Fruit fly (Drosophila melanogaster) whole organism, embryonic: ENCODE results near the gene anchor.
A peak's percentile ranks its signal among the peaks of the same experiment; 100 is the strongest.

ENCODE experiments used
- Awh ChIP-seq: fragments of 200-800 bp; sonication (Bioruptor generic); IDR thresholded peaks from 2 replicates; pipeline ENCODE4, ENCODE4 v1.3.6; 2022; ENCODE audit warnings: missing biosample characterization, missing genetic modification characterization
- BtbVII ChIP-seq: fragments of 200-800 bp; sonication (Bioruptor generic); optimal IDR thresholded peaks from 3 replicates; lab custom pipeline; 2017; ENCODE audit warnings: missing biosample characterization, mild to moderate bottlenecking, missing genetic modification characterization
- CG10274 ChIP-seq: fragments of 200-800 bp; sonication (Bioruptor generic); optimal IDR thresholded peaks from 3 replicates; lab custom pipeline; 2017; ENCODE audit warnings: missing biosample characterization, mild to moderate bottlenecking, missing genetic modification characterization
- CG12299 ChIP-seq: fragments of 200-800 bp; sonication (Bioruptor generic); optimal IDR thresholded peaks from 2 replicates; lab custom pipeline; 2018; ENCODE audit warnings: missing biosample characterization, mild to moderate bottlenecking, missing genetic modification characterization
- CG12769 ChIP-seq: fragments of 200-800 bp; sonication (Bioruptor generic); optimal IDR thresholded peaks from 2 replicates; lab custom pipeline; 2019; ENCODE audit warnings: missing biosample characterization, mild to moderate bottlenecking, missing genetic modification characterization, moderate library complexity
- CG15601 ChIP-seq: fragments of 200-800 bp; sonication (Bioruptor generic); optimal IDR thresholded peaks from 3 replicates; lab custom pipeline; 2019; ENCODE audit warnings: missing biosample characterization, mild to moderate bottlenecking, missing genetic modification characterization, moderate library complexity
- CG1602 ChIP-seq: fragments of 200-800 bp; sonication (Bioruptor generic); optimal IDR thresholded peaks from 3 replicates; lab custom pipeline; 2016; ENCODE audit warnings: missing biosample characterization, missing genetic modification characterization
- CG17186 ChIP-seq: fragments of 200-800 bp; sonication (Bioruptor generic); optimal IDR thresholded peaks from 3 replicates; lab custom pipeline; 2017; ENCODE audit warnings: missing biosample characterization, missing genetic modification reagents, missing genetic modification characterization
- CG17802 ChIP-seq: fragments of 200-800 bp; sonication (Bioruptor generic); optimal IDR thresholded peaks from 2 replicates; lab custom pipeline; 2018; ENCODE audit warnings: missing biosample characterization, mild to moderate bottlenecking, missing genetic modification characterization, moderate library complexity
- CG2202 ChIP-seq: fragments of 200-800 bp; sonication (Bioruptor generic); optimal IDR thresholded peaks from 2 replicates; lab custom pipeline; 2018; ENCODE audit warnings: missing biosample characterization, mild to moderate bottlenecking, missing genetic modification characterization
- CG32532 ChIP-seq: fragments of 200-800 bp; sonication (Bioruptor generic); IDR thresholded peaks from 2 replicates; pipeline ENCODE4 v1.3.6; 2022; ENCODE audit warnings: missing biosample characterization, missing genetic modification characterization
- CG42726 ChIP-seq: fragments of 200-800 bp; sonication (Bioruptor generic); IDR thresholded peaks from 2 replicates; pipeline ENCODE4 v1.3.6; 2022; ENCODE audit warnings: missing biosample characterization, missing genetic modification characterization; ENCODE audit not compliant: partially characterized antibody
- CG4424 ChIP-seq: fragments of 200-800 bp; sonication (Bioruptor generic); optimal IDR thresholded peaks from 3 replicates; lab custom pipeline; 2016; ENCODE audit warnings: missing biosample characterization, missing genetic modification characterization
- CG5245 ChIP-seq: fragments of 200-800 bp; sonication (Bioruptor generic); optimal IDR thresholded peaks from 3 replicates; lab custom pipeline; 2016; ENCODE audit warnings: missing biosample characterization, missing genetic modification characterization
- CG8478 ChIP-seq: fragments of >200 bp; optimal IDR thresholded peaks from 2 replicates; lab custom pipeline; 2018
- CkIIα-i1 ChIP-seq: fragments of 200-800 bp; sonication (Bioruptor generic); IDR thresholded peaks from 2 replicates; pipeline ENCODE4 v1.3.6; 2022; ENCODE audit warnings: missing biosample characterization, missing genetic modification characterization
- Drgx ChIP-seq: fragments of 200-800 bp; sonication (Bioruptor generic); IDR thresholded peaks from 2 replicates; pipeline ENCODE4 v1.3.6; 2022; ENCODE audit warnings: missing biosample characterization, missing genetic modification characterization
- HLH4C ChIP-seq: fragments of 200-800 bp; sonication (Bioruptor generic); IDR thresholded peaks from 3 replicates; pipeline ENCODE4 v1.3.6; 2022; ENCODE audit warnings: missing biosample characterization, missing genetic modification characterization; ENCODE audit not compliant: partially characterized antibody
- Hr78 ChIP-seq, 2 experiments: fragments of 200-800 bp in 1 of 2; fragments of >200 bp in 1 of 2; sonication (Bioruptor generic) in 1 of 2; optimal IDR thresholded peaks; 2 replicates each; lab custom pipeline; 2017 to 2019; ENCODE audit warnings: missing biosample characterization in 2 of 2, missing genetic modification characterization in 2 of 2, mild to moderate bottlenecking in 1 of 2, moderate library complexity in 1 of 2
- Med ChIP-seq: fragments of 200-800 bp; sonication (Bioruptor generic); peaks from one replicate; lab custom pipeline; 2016; ENCODE audit warnings: missing biosample characterization, missing genetic modification characterization, mild to moderate bottlenecking, inconsistent platforms, moderate library complexity
- Mes4 ChIP-seq: fragments of 200-800 bp; sonication (Bioruptor generic); optimal IDR thresholded peaks from 2 replicates; lab custom pipeline; 2016; ENCODE audit warnings: missing biosample characterization, missing genetic modification characterization
- NC2α ChIP-seq: fragments of 200-800 bp; sonication (Bioruptor generic); optimal IDR thresholded peaks from 2 replicates; lab custom pipeline; 2016; ENCODE audit warnings: missing biosample characterization, missing genetic modification characterization
- Nf-YB ChIP-seq: fragments of 200-800 bp; sonication (Bioruptor generic); optimal IDR thresholded peaks from 3 replicates; lab custom pipeline; 2019; ENCODE audit warnings: missing biosample characterization, mild to moderate bottlenecking, missing genetic modification characterization, moderate library complexity
- Oaz ChIP-seq: fragments of 200-800 bp; sonication (Bioruptor generic); IDR thresholded peaks from 2 replicates; pipeline ENCODE4 v1.3.6; 2022; ENCODE audit warnings: missing biosample characterization, missing genetic modification characterization
- Ptx1 ChIP-seq: fragments of 200-800 bp; sonication (Bioruptor generic); IDR thresholded peaks from 2 replicates; pipeline ENCODE4 v1.3.6; 2022; ENCODE audit warnings: missing biosample characterization, missing genetic modification characterization
- Sin3A ChIP-seq: fragments of >200 bp; optimal IDR thresholded peaks from 2 replicates; lab custom pipeline; 2018
- TFAM ChIP-seq: fragments of 200-800 bp; sonication (Bioruptor generic); optimal IDR thresholded peaks from 2 replicates; lab custom pipeline; 2017; ENCODE audit warnings: missing biosample characterization, missing genetic modification characterization, inconsistent platforms
- Vsx1 ChIP-seq: fragments of 200-800 bp; sonication (Bioruptor generic); optimal IDR thresholded peaks from 2 replicates; lab custom pipeline; 2017; ENCODE audit warnings: missing biosample characterization, mild to moderate bottlenecking, missing genetic modification characterization, missing genetic modification reagents
- amos ChIP-seq: fragments of 200-800 bp; sonication (Bioruptor generic); IDR thresholded peaks from 2 replicates; pipeline ENCODE4 v1.3.6; 2022; ENCODE audit warnings: missing biosample characterization, missing genetic modification characterization; ENCODE audit not compliant: partially characterized antibody
- ap ChIP-seq: fragments of 200-800 bp; sonication (Bioruptor generic); IDR thresholded peaks from 2 replicates; pipeline ENCODE4 v1.3.6; 2022; ENCODE audit warnings: missing biosample characterization, missing genetic modification characterization
- ash1 ChIP-seq: fragments of 200-800 bp; sonication (Bioruptor generic); optimal IDR thresholded peaks from 2 replicates; lab custom pipeline; 2018; ENCODE audit warnings: missing biosample characterization, mild to moderate bottlenecking, missing genetic modification characterization
- crol ChIP-seq: fragments of 200-800 bp; sonication (Bioruptor generic); IDR thresholded peaks from 2 replicates; pipeline ENCODE4 v1.3.6; 2022; ENCODE audit warnings: missing biosample characterization, missing genetic modification characterization
- ewg ChIP-seq: fragments of 200-800 bp; sonication (Bioruptor generic); optimal IDR thresholded peaks from 3 replicates; lab custom pipeline; 2017; ENCODE audit warnings: mild to moderate bottlenecking, missing biosample characterization, missing genetic modification reagents, missing genetic modification characterization
- gem ChIP-seq: fragments of 200-800 bp; sonication (Bioruptor generic); optimal IDR thresholded peaks from 2 replicates; lab custom pipeline; 2019; ENCODE audit warnings: missing biosample characterization, mild to moderate bottlenecking, missing genetic modification characterization, moderate library complexity
- gfzf ChIP-seq: fragments of 200-800 bp; sonication (Bioruptor generic); optimal IDR thresholded peaks from 2 replicates; lab custom pipeline; 2016; ENCODE audit warnings: missing biosample characterization, mild to moderate bottlenecking, missing genetic modification characterization, moderate library complexity
- hkb ChIP-seq, 2 experiments: fragments of 200-800 bp in 1 of 2; fragments of >200 bp in 1 of 2; sonication (Bioruptor generic) in 1 of 2; IDR thresholded peaks in 1 of 2; optimal IDR thresholded peaks in 1 of 2; 2 replicates each; pipeline versions ENCODE4 v1.3.6 to Lab custom; 2017 to 2022; ENCODE audit warnings: missing biosample characterization in 1 of 2, missing genetic modification characterization in 1 of 2
- kni ChIP-seq: fragments of 200-800 bp; sonication (Bioruptor generic); optimal IDR thresholded peaks from 3 replicates; lab custom pipeline; 2017; ENCODE audit warnings: mild to moderate bottlenecking, missing biosample characterization, missing genetic modification reagents, missing genetic modification characterization
- lab ChIP-seq: fragments of 200-800 bp; sonication (Bioruptor generic); optimal IDR thresholded peaks from 3 replicates; lab custom pipeline; 2017; ENCODE audit warnings: missing biosample characterization, missing genetic modification characterization, mild to moderate bottlenecking, moderate library complexity, missing genetic modification reagents
- onecut ChIP-seq: fragments of 200-800 bp; sonication (Bioruptor generic); IDR thresholded peaks from 2 replicates; pipeline ENCODE4 v1.3.6; 2022; ENCODE audit warnings: missing biosample characterization, missing genetic modification characterization
- pum ChIP-seq: fragments of 200-800 bp; sonication (Bioruptor generic); optimal IDR thresholded peaks from 2 replicates; lab custom pipeline; 2016; ENCODE audit warnings: missing biosample characterization, missing genetic modification characterization
- rib ChIP-seq: fragments of 200-800 bp; sonication (Bioruptor generic); IDR thresholded peaks from 2 replicates; pipeline ENCODE4 v1.3.6; 2022; ENCODE audit warnings: missing biosample characterization, missing genetic modification characterization
- scrt ChIP-seq: fragments of 200-800 bp; sonication (Bioruptor generic); optimal IDR thresholded peaks from 2 replicates; lab custom pipeline; 2018; ENCODE audit warnings: missing biosample characterization, mild to moderate bottlenecking, missing genetic modification characterization, moderate library complexity
- sima ChIP-seq: fragments of 200-800 bp; sonication (Bioruptor generic); optimal IDR thresholded peaks from 2 replicates; lab custom pipeline; 2016; ENCODE audit warnings: missing biosample characterization, missing genetic modification characterization
- slbo ChIP-seq: fragments of 200-800 bp; sonication (Bioruptor generic); IDR thresholded peaks from 2 replicates; pipeline ENCODE4 v1.3.6; 2022; ENCODE audit warnings: missing biosample characterization, missing genetic modification characterization
- sna ChIP-seq: fragments of 200-800 bp; sonication (Bioruptor generic); IDR thresholded peaks from 2 replicates; pipeline ENCODE4 v1.3.6; 2022; ENCODE audit warnings: missing biosample characterization, missing genetic modification characterization; ENCODE audit not compliant: partially characterized antibody
- sr ChIP-seq: fragments of 200-800 bp; sonication (Bioruptor generic); IDR thresholded peaks from 3 replicates; pipeline ENCODE4 v1.3.6; 2022; ENCODE audit warnings: missing biosample characterization, missing genetic modification characterization
- ssp ChIP-seq: fragments of 200-800 bp; sonication (Bioruptor generic); IDR thresholded peaks from 2 replicates; pipeline ENCODE4 v1.3.6; 2022; ENCODE audit warnings: missing biosample characterization, missing genetic modification characterization
- tio ChIP-seq: fragments of 200-800 bp; sonication (Bioruptor generic); optimal IDR thresholded peaks from 2 replicates; lab custom pipeline; 2017; ENCODE audit warnings: missing biosample characterization, missing genetic modification characterization, inconsistent platforms
- unc-4 ChIP-seq: fragments of 200-800 bp; sonication (Bioruptor generic); IDR thresholded peaks from 2 replicates; pipeline ENCODE4 v1.3.6; 2022; ENCODE audit warnings: missing biosample characterization, missing genetic modification characterization; ENCODE audit not compliant: partially characterized antibody

Gene anchor

dm6 chr3L:17572090-17572489 lies 49.5 kb upstream of the anchor start (continued):
- TF ChIP-seq tio (GFP tag; lab: Kevin White, UChicago), result no peak
- TF ChIP-seq CG15601 (tag; lab: Kevin White, UChicago), result peak; percentile 36
- TF ChIP-seq CG5245, result no peak
- TF ChIP-seq rib (GFP tag; lab: Robert Waterston, UW), result peak; percentile 55; the same call in 1 of the 2 replicates
- peak in 1 of 2 experiments; percentile 26 for TF ChIP-seq Hr78 (GFP tag; optimal IDR thresholded peaks at IDR 0.05; lab: Kevin White, UChicago)
- 0 out of 3 replicates have a peak, but pooled peaks have one; percentile 11 for TF ChIP-seq HLH4C (GFP tag; lab: Robert Waterston, UW)
- TF ChIP-seq ewg, result peak; percentile 67
- 0 out of 2 replicates have a peak, but pooled peaks have one; percentile 37 for TF ChIP-seq Awh
- no peak for TF ChIP-seq pum (GFP tag; lab: Kevin White, UChicago)
- TF ChIP-seq Med (GFP tag; lab: Kevin White, UChicago), result peak; percentile 67
- TF ChIP-seq CG42726 (GFP tag; lab: Robert Waterston, UW), result 0 out of 2 replicates have a peak, but pooled peaks have one; percentile 24
- no peak for TF ChIP-seq BtbVII (GFP tag; lab: Kevin White, UChicago)
- TF ChIP-seq ash1 (GFP tag; lab: Kevin White, UChicago), result no peak
- peak; percentile 46 for TF ChIP-seq CG8478 (lab: Kevin White, UChicago)
- peak; percentile 25; the same call in 1 of the 2 replicates for TF ChIP-seq onecut (GFP tag; lab: Robert Waterston, UW)
- peak; percentile 43; the same call in 1 of the 3 replicates for TF ChIP-seq sr (GFP tag; lab: Robert Waterston, UW)
- TF ChIP-seq CG4424 (GFP tag; lab: Kevin White, UChicago), result no peak
- TF ChIP-seq ssp (GFP tag; lab: Robert Waterston, UW), result no peak
- TF ChIP-seq scrt, result peak; percentile 89
- TF ChIP-seq slbo (GFP tag; lab: Robert Waterston, UW), result peak; percentile 32
- TF ChIP-seq CG2202 (tag; lab: Kevin White, UChicago), result no peak
- 0 out of 2 replicates have a peak, but pooled peaks have one; percentile 48 for TF ChIP-seq sna (GFP tag; lab: Robert Waterston, UW)
- TF ChIP-seq Oaz (GFP tag; lab: Robert Waterston, UW), result 0 out of 2 replicates have a peak, but pooled peaks have one; percentile 4
- TF ChIP-seq unc-4 (GFP tag; lab: Robert Waterston, UW), result peak; percentile 21; the same call in 1 of the 2 replicates
- peak; percentile 93 for TF ChIP-seq crol
- TF ChIP-seq CG12769 (tag; lab: Kevin White, UChicago), result peak; percentile 49
- TF ChIP-seq Drgx (GFP tag; lab: Robert Waterston, UW), result peak; percentile 54
- TF ChIP-seq CG32532 (GFP tag; lab: Robert Waterston, UW), result 0 out of 2 replicates have a peak, but pooled peaks have one; percentile 29
- TF ChIP-seq, all 482 proteins: peak for 35

DNA sequence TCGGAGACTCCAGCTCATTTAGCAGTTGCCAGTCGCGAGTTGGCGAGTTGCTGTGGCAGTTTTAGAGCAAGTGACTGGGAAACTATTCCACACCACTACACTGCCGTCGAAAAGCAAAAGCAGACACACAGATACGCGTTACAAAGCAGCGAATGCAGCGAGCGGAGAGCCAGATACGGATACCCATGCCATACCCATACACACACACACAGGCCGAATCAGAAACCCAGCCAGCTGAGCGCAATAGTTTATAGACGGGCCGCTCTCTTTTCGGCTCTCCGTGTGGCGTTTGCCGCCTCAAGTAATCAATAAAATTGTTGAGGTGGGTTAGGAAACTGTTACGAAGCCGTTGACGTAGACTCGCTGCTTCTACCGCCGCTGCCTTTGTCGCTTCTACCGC lies 47.8 kb upstream of the anchor start:
- TF ChIP-seq CG17802 (tag; lab: Kevin White, UChicago) (no peak), NC2α (GFP tag; lab: Kevin White, UChicago) (no peak), amos (GFP tag; lab: Robert Waterston, UW) (no peak), CG17186 (GFP tag; lab: Kevin White, UChicago) (no peak), kni (GFP tag; lab: Kevin White, UChicago) (peak; percentile 34), CG1602 (GFP tag; lab: Kevin White, UChicago) (no peak), gem (no peak), Vsx1 (GFP tag; lab: Kevin White, UChicago) (no peak), Ptx1 (GFP tag; lab: Robert Waterston, UW) (no peak), Sin3A (lab: Kevin White, UChicago) (no peak), TFAM (GFP tag; lab: Kevin White, UChicago) (no peak), lab (GFP tag; lab: Kevin White, UChicago) (no peak), CkIIα-i1 (GFP tag; lab: Robert Waterston, UW) (no peak), CG12299 (tag; lab: Kevin White, UChicago) (no peak), gfzf (no peak), ap (no peak), Nf-YB (GFP tag; lab: Kevin White, UChicago) (no peak), Mes4 (GFP tag; lab: Kevin White, UChicago) (no peak), ewg (no peak), rib (GFP tag; lab: Robert Waterston, UW) (0 out of 2 replicates have a peak, but pooled peaks have one; percentile 36), sima (GFP tag; lab: Kevin White, UChicago) (no peak), hkb (optimal IDR thresholded peaks at IDR 0.05; lab: Kevin White, UChicago) (no peak), hkb (GFP tag; IDR thresholded peaks at IDR 0.05; lab: Robert Waterston, UW) (peak; percentile 16; the same call in 1 of the 2 replicates), CG10274 (no peak)
